Fruit fly (Drosophila melanogaster) whole organism, larva: ENCODE measurements around the gene mask.

ENCODE experiments used
- noc ChIP-seq: fragments of 200-800 bp; sonication (Bioruptor generic); optimal IDR thresholded peaks from 3 replicates; lab custom pipeline; 2019; ENCODE audit warnings: missing biosample characterization, mild to moderate bottlenecking, missing genetic modification characterization, moderate library complexity

The mask gene

dm6 chr3R:24221334-24222302 is 8.7 kb upstream of the mask start, which contains the start of gene twin:
twin (minus strand) TSS chr3R:24221965.
- peak; percentile 14 for TF ChIP-seq noc

dm6 chr3R:24226744-24227143 is 3.6 kb upstream of the mask start, which contains the start of the genes Spps and CG13609:
Spps (minus strand) TSS chr3R:24226934.
CG13609 (plus strand) TSS chr3R:24227023.
- TF ChIP-seq noc = no peak

- no peak for TF ChIP-seq noc
Measured at dm6 chr3R:24228675-24229074, 1.7 kb upstream of the mask start, which contains the start of gene Acp95EF. Acp95EF (plus strand) TSS chr3R:24228975.

- no peak for TF ChIP-seq noc
Measured at dm6 chr3R:24229870-24230422, 416 bp upstream of the mask start, which contains the start of gene Spase22-23. Spase22-23 (minus strand) TSS chr3R:24230035.

- TF ChIP-seq noc = no peak
Measured at dm6 chr3R:24231206-24231502, 792 bp downstream of the mask start.

dm6 chr3R:24231914-24232313 is 1.6 kb downstream of the mask start:
- TF ChIP-seq noc = no peak

- TF ChIP-seq noc = peak; percentile 52
Measured at dm6 chr3R:24233366-24234161, 3.2 kb downstream of the mask start.

- no peak for TF ChIP-seq noc
Measured at dm6 chr3R:24234162-24234529, 3.8 kb downstream of the mask start.

- no peak for TF ChIP-seq noc
Measured at dm6 chr3R:24234721-24235120, 4.4 kb downstream of the mask start.

- TF ChIP-seq noc = no peak
Measured at dm6 chr3R:24252494-24252893, 22.1 kb downstream of the mask start, which contains the start of gene beta-PheRS. beta-PheRS (minus strand) TSS chr3R:24252679.

dm6 chr3R:24258333-24258732 is 28.0 kb downstream of the mask start:
- TF ChIP-seq noc = no peak

dm6 chr3R:24259278-24260040 is 29.1 kb downstream of the mask start:
- peak; percentile 98 for TF ChIP-seq noc

dm6 chr3R:24260041-24260379 is 29.6 kb downstream of the mask start:
- TF ChIP-seq noc = peak; percentile 20

- TF ChIP-seq noc = no peak
Measured at dm6 chr3R:24260411-24260810, 30.0 kb downstream of the mask start.

- no peak for TF ChIP-seq noc
Measured at dm6 chr3R:24261380-24262021, 31.1 kb downstream of the mask start.

dm6 chr3R:24262923-24263322 is 32.6 kb downstream of the mask start:
- TF ChIP-seq noc = no peak
